Worm (Caenorhabditis elegans) whole organism, midembryonic: ENCODE data around the gene asp-5.

Source experiments
- T22C8.4 ChIP-seq: fragments of 200-800 bp; sonication (Bioruptor generic); IDR thresholded peaks from 2 replicates; pipeline ENCODE4 v1.3.6; 2022; ENCODE audit warnings: missing genetic modification characterization, missing compliant biosample characterization
- cog-1 ChIP-seq: sonication (generic microtip); optimal IDR thresholded peaks from 2 replicates; lab custom pipeline; 2016; ENCODE audit warnings: missing genetic modification characterization, missing compliant biosample characterization
- flt-1 ChIP-seq: fragments of 200-800 bp; sonication (Bioruptor generic); IDR thresholded peaks from 2 replicates; pipeline ENCODE4 v1.3.6; 2022; ENCODE audit warnings: missing genetic modification characterization, missing compliant biosample characterization
- klf-2 ChIP-seq: fragments of 200-800 bp; sonication (Bioruptor generic); conservative IDR thresholded peaks from 2 replicates; pipeline ENCODE4 v1.3.6; 2022; ENCODE audit warnings: missing genetic modification reagents, missing genetic modification characterization, missing compliant biosample characterization
- med-1 ChIP-seq: sonication (generic microtip); optimal IDR thresholded peaks from 2 replicates; lab custom pipeline; 2017; ENCODE audit warnings: missing genetic modification characterization, mild to moderate bottlenecking, missing compliant biosample characterization, antibody characterized with exemption, missing genetic modification reagents; ENCODE audit not compliant: insufficient read depth
- ref-1 ChIP-seq: fragments of 200-800 bp; sonication (Bioruptor generic); conservative IDR thresholded peaks from 2 replicates; pipeline ENCODE4 v1.3.6; 2022; ENCODE audit warnings: missing genetic modification reagents, missing genetic modification characterization, missing compliant biosample characterization
- tab-1 ChIP-seq: fragments of 200-800 bp; sonication (Bioruptor generic); IDR thresholded peaks from 2 replicates; pipeline ENCODE4 v1.3.6; 2022; ENCODE audit warnings: missing genetic modification characterization, missing compliant biosample characterization
- ztf-23 ChIP-seq: fragments of 200-800 bp; sonication (Bioruptor generic); IDR thresholded peaks from 2 replicates; pipeline ENCODE4 v1.3.6; 2022; ENCODE audit warnings: missing genetic modification reagents, missing genetic modification characterization, missing compliant biosample characterization
- ztf-29 ChIP-seq: fragments of 200-800 bp; sonication (Bioruptor generic); IDR thresholded peaks from 2 replicates; pipeline ENCODE4 v1.3.6; 2022; ENCODE audit warnings: missing genetic modification reagents, missing genetic modification characterization, missing compliant biosample characterization

asp-5 gene

ce11 chrV:8314782-8315181 lies 42.6 kb downstream of the asp-5 start:
- TF ChIP-seq tab-1 (GFP tag; lab: Robert Waterston, UW) (peak; percentile 44; the same call in 1 of the 2 replicates), flt-1 (GFP tag; lab: Robert Waterston, UW) (peak; percentile 56), klf-2 (peak; percentile 75), ztf-23 (peak; percentile 24; the same call in 1 of the 2 replicates)

ce11 chrV:8318135-8318534 lies 46.0 kb downstream of the asp-5 start, which contains the start of gene clec-219:
Gene clec-219, plus strand, starts transcription at chrV:8318435.
- TF ChIP-seq ref-1 (GFP tag; lab: Robert Waterston, UW): no peak
- TF ChIP-seq cog-1: no peak
- no peak for TF ChIP-seq flt-1 (GFP tag; lab: Robert Waterston, UW)
- TF ChIP-seq ztf-29 (GFP tag; lab: Robert Waterston, UW): no peak
- no peak for TF ChIP-seq ztf-23
- TF ChIP-seq klf-2: no peak

ce11 chrV:8323545-8323944 lies 51.4 kb downstream of the asp-5 start:
- TF ChIP-seq ref-1 (GFP tag; lab: Robert Waterston, UW): no peak
- no peak for TF ChIP-seq med-1
- no peak for TF ChIP-seq T22C8.4
- TF ChIP-seq ztf-29 (GFP tag; lab: Robert Waterston, UW): no peak
- TF ChIP-seq flt-1 (GFP tag; lab: Robert Waterston, UW): no peak
- no peak for TF ChIP-seq cog-1
- no peak for TF ChIP-seq tab-1 (GFP tag; lab: Robert Waterston, UW)
